Fruit fly (Drosophila melanogaster) whole organism, pupa: Measurements from ENCODE around the gene Cpr64Ab.

Experiments used
- CG10348 ChIP-seq: fragments of 200-800 bp; sonication (Bioruptor generic); IDR thresholded peaks from 2 replicates; pipeline ENCODE4 v1.3.6; 2022; ENCODE audit warnings: missing biosample characterization, missing genetic modification characterization
- CG12605 ChIP-seq: fragments of 200-800 bp; sonication (Bioruptor generic); IDR thresholded peaks from 2 replicates; pipeline ENCODE4 v1.3.6; 2022; ENCODE audit warnings: missing biosample characterization, missing genetic modification characterization
- CG13204 ChIP-seq: fragments of 200-800 bp; sonication (Bioruptor generic); optimal IDR thresholded peaks from 2 replicates; lab custom pipeline; 2018; ENCODE audit warnings: missing biosample characterization, mild to moderate bottlenecking, missing genetic modification characterization, moderate library complexity
- CG14655 ChIP-seq: fragments of 200-800 bp; sonication (Bioruptor generic); optimal IDR thresholded peaks from 3 replicates; lab custom pipeline; 2017; ENCODE audit warnings: mild to moderate bottlenecking, missing biosample characterization, missing genetic modification reagents, missing genetic modification characterization
- CG15710 ChIP-seq: fragments of 200-800 bp; sonication (Bioruptor generic); optimal IDR thresholded peaks from 2 replicates; lab custom pipeline; 2018; ENCODE audit warnings: missing biosample characterization, mild to moderate bottlenecking, missing genetic modification characterization, moderate library complexity
- CG17806 ChIP-seq: fragments of 200-800 bp; sonication (Bioruptor generic); optimal IDR thresholded peaks from 2 replicates; lab custom pipeline; 2018; ENCODE audit warnings: missing biosample characterization, mild to moderate bottlenecking, missing genetic modification characterization, moderate library complexity
- CG32121 ChIP-seq: fragments of 200-800 bp; sonication (Bioruptor generic); IDR thresholded peaks from 2 replicates; pipeline ENCODE4 v1.3.6; 2022; ENCODE audit warnings: missing biosample characterization, missing genetic modification characterization
- CG34367 ChIP-seq: fragments of 200-800 bp; sonication (Bioruptor generic); optimal IDR thresholded peaks from 2 replicates; lab custom pipeline; 2018; ENCODE audit warnings: missing biosample characterization, mild to moderate bottlenecking, missing genetic modification characterization
- CG4496 ChIP-seq: fragments of 200-800 bp; sonication (Bioruptor generic); IDR thresholded peaks from 3 replicates; pipeline ENCODE4 v1.3.6; 2022; ENCODE audit warnings: missing biosample characterization, missing genetic modification characterization
- CG8159 ChIP-seq: fragments of 200-800 bp; sonication (Bioruptor generic); optimal IDR thresholded peaks from 3 replicates; lab custom pipeline; 2018; ENCODE audit warnings: missing biosample characterization, mild to moderate bottlenecking, missing genetic modification characterization, moderate library complexity
- CG8301 ChIP-seq: fragments of 200-800 bp; sonication (Bioruptor generic); optimal IDR thresholded peaks from 2 replicates; lab custom pipeline; 2018; ENCODE audit warnings: missing biosample characterization, mild to moderate bottlenecking, missing genetic modification characterization
- CG9948 ChIP-seq: fragments of 200-800 bp; sonication (Bioruptor generic); optimal IDR thresholded peaks from 2 replicates; lab custom pipeline; 2018; ENCODE audit warnings: missing biosample characterization, mild to moderate bottlenecking, missing genetic modification characterization, moderate library complexity
- D1 ChIP-seq: fragments of 200-800 bp; sonication (Bioruptor generic); optimal IDR thresholded peaks from 2 replicates; lab custom pipeline; 2018; ENCODE audit warnings: missing biosample characterization, mild to moderate bottlenecking, missing genetic modification characterization, moderate library complexity
- EcR ChIP-seq: fragments of 200-800 bp; sonication (Bioruptor generic); optimal IDR thresholded peaks from 3 replicates; lab custom pipeline; 2019; ENCODE audit warnings: missing biosample characterization, missing genetic modification characterization, mild to moderate bottlenecking, moderate library complexity, missing genetic modification reagents
- Ets98B ChIP-seq: fragments of 200-800 bp; sonication (Bioruptor generic); IDR thresholded peaks from 2 replicates; pipeline ENCODE4 v1.3.6; 2022; ENCODE audit warnings: missing biosample characterization, missing genetic modification characterization
- Pif1A ChIP-seq: fragments of 200-800 bp; sonication (Bioruptor generic); optimal IDR thresholded peaks from 3 replicates; lab custom pipeline; 2016; ENCODE audit warnings: missing biosample characterization, missing genetic modification characterization
- Pif1B ChIP-seq: fragments of 200-800 bp; sonication (Bioruptor generic); optimal IDR thresholded peaks from 3 replicates; lab custom pipeline; 2016; ENCODE audit warnings: missing biosample characterization, missing genetic modification characterization
- Snoo ChIP-seq: fragments of 200-800 bp; sonication (Bioruptor generic); optimal IDR thresholded peaks from 3 replicates; lab custom pipeline; 2017; ENCODE audit warnings: missing biosample characterization, mild to moderate bottlenecking, missing genetic modification characterization, inconsistent platforms
- fd96Ca ChIP-seq: fragments of 200-800 bp; sonication (Bioruptor generic); IDR thresholded peaks from 3 replicates; pipeline ENCODE4 v1.3.6; 2022; ENCODE audit warnings: missing biosample characterization, missing genetic modification characterization
- gl ChIP-seq: fragments of 200-800 bp; sonication (Bioruptor generic); optimal IDR thresholded peaks from 2 replicates; lab custom pipeline; 2018; ENCODE audit warnings: missing biosample characterization, mild to moderate bottlenecking, missing genetic modification characterization
- rn ChIP-seq: fragments of 200-800 bp; sonication (Bioruptor generic); IDR thresholded peaks from 2 replicates; pipeline ENCODE4 v1.3.6; 2022; ENCODE audit warnings: missing biosample characterization, missing genetic modification characterization

The Cpr64Ab gene

DNA sequence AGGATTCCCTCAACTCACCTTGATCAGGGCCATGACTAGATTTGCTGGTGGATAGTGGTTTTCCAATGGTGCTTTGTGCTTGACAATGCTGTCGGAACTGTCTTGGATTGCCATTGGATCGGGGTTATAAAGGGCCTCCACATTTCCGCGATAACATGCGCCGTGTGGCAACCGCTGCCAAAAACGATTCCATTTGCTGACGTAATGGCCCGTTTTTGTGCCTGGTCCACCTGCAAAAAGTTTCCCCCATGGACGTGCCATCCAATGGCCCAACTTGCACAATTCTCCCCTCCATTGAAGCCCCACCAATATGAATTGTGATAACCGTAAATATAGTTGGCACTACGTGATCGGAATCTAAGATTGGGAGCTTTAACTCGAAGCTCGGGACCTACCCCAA is at the start of gene Cpr64Ab:
TSS of gene Cpr64Ab (minus strand) at position 101 of the 400 bp plus-strand sequence.
- no peak for TF ChIP-seq fd96Ca
- TF ChIP-seq CG32121 (GFP tag; lab: Robert Waterston, UW) = no peak
- no peak for TF ChIP-seq CG34367 (tag; lab: Kevin White, UChicago)
- no peak for TF ChIP-seq Pif1A (GFP tag; lab: Kevin White, UChicago)
- no peak for TF ChIP-seq CG12605 (GFP tag; lab: Robert Waterston, UW)
- TF ChIP-seq Snoo (tag; lab: Kevin White, UChicago) = no peak
- TF ChIP-seq CG8159 (tag; lab: Kevin White, UChicago) = no peak
- TF ChIP-seq gl (tag; lab: Kevin White, UChicago) = no peak
- no peak for TF ChIP-seq CG14655 (GFP tag; lab: Kevin White, UChicago)
- no peak for TF ChIP-seq Ets98B
- no peak for TF ChIP-seq CG9948 (tag; lab: Kevin White, UChicago)
- no peak for TF ChIP-seq CG10348
- no peak for TF ChIP-seq CG4496 (GFP tag; lab: Robert Waterston, UW)
- TF ChIP-seq CG13204 (GFP tag; lab: Kevin White, UChicago) = no peak
- no peak for TF ChIP-seq CG17806 (tag; lab: Kevin White, UChicago)
- TF ChIP-seq Pif1B (GFP tag; lab: Kevin White, UChicago) = no peak
- TF ChIP-seq D1 (tag; lab: Kevin White, UChicago) = no peak
- TF ChIP-seq CG8301 = no peak
- TF ChIP-seq, all 21 proteins: peak for 0

DNA sequence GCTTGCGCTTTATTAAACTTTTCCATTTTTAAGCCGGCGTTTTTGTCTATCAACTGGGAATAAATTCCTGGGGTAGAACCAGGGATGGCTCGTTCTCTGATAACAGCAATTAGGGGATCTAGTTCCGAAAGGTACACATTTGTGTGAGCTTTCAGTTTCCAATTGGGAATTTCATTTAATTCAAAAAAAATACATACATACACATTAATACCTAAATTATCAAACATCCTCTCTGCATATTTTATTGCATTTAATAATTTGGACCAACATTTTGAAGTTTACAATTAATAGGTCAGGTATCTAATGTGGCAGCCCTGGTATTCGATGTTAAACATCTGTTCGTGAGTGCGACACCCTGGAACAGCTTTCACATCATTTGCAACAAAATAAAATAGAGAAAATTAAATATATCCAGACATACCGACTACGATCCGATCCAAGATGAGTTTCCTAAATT is 47.8 kb upstream of the Cpr64Ab start, which contains the start of the genes CG15011 and CG1309:
TSS of gene CG15011 (minus strand) at position 51 of the 457 bp plus-strand sequence.
TSS of gene CG1309 (plus strand) at position 329 of the 457 bp plus-strand sequence.
- TF ChIP-seq CG12605 (GFP tag; lab: Robert Waterston, UW) (no peak), CG8159 (tag; lab: Kevin White, UChicago) (peak; percentile 80), CG14655 (GFP tag; lab: Kevin White, UChicago) (no peak), CG32121 (GFP tag; lab: Robert Waterston, UW) (peak; percentile 66), CG8301 (peak; percentile 63), Snoo (tag; lab: Kevin White, UChicago) (peak; percentile 68), rn (GFP tag; lab: Robert Waterston, UW) (no peak), CG34367 (tag; lab: Kevin White, UChicago) (peak; percentile 61), CG10348 (no peak), CG9948 (tag; lab: Kevin White, UChicago) (peak; percentile 69), CG15710 (tag; lab: Kevin White, UChicago) (peak; percentile 77), D1 (tag; lab: Kevin White, UChicago) (no peak), EcR (GFP tag; lab: Kevin White, UChicago) (peak; percentile 34), Pif1B (GFP tag; lab: Kevin White, UChicago) (no peak), CG13204 (GFP tag; lab: Kevin White, UChicago) (no peak), Ets98B (peak; percentile 47; the same call in 1 of the 2 replicates), fd96Ca (no peak), CG17806 (tag; lab: Kevin White, UChicago) (peak; percentile 70), Pif1A (GFP tag; lab: Kevin White, UChicago) (no peak), CG4496 (GFP tag; lab: Robert Waterston, UW) (peak; percentile 82), gl (tag; lab: Kevin White, UChicago) (peak; percentile 31)

DNA sequence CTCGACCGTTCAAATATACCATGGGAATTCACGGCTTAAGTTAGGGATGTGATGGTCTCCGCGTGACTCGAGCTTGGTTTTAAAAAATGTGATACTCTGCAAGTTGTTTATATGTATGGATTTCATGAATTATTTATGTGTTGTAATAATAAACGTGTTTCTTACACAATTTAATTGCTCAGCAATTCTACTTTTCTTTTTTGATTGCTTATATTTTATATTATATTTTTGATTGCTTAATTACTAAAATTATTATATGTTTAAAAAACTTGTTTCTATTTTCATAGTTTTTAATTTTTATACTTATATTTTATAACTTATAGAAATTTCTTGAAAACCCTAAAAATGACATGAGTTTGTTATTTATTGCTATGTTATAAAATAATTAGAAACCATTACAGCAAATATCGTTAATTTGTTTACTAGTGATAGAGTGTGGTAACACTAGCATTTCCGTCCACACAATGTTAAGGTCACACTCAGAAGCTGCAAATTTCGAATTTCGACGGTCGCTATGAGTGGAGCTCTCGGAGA is 43.0 kb upstream of the Cpr64Ab start, which contains the start of the genes ago and CG1265:
TSS of gene ago (minus strand) at position 6 of the 534 bp plus-strand sequence.
TSS of gene CG1265 (plus strand) at position 476 of the 534 bp plus-strand sequence.
- TF ChIP-seq Snoo (tag; lab: Kevin White, UChicago) (peak; percentile 37), CG32121 (GFP tag; lab: Robert Waterston, UW) (no peak), CG17806 (tag; lab: Kevin White, UChicago) (peak; percentile 20), CG8159 (tag; lab: Kevin White, UChicago) (peak; percentile 39), Pif1A (GFP tag; lab: Kevin White, UChicago) (no peak), CG12605 (GFP tag; lab: Robert Waterston, UW) (no peak), CG8301 (no peak), D1 (tag; lab: Kevin White, UChicago) (no peak), CG4496 (GFP tag; lab: Robert Waterston, UW) (peak; percentile 20; the same call in 2 of the 3 replicates), gl (tag; lab: Kevin White, UChicago) (no peak), Pif1B (GFP tag; lab: Kevin White, UChicago) (no peak), Ets98B (0 out of 2 replicates have a peak, but pooled peaks have one; percentile 1), CG9948 (tag; lab: Kevin White, UChicago) (peak; percentile 6), rn (GFP tag; lab: Robert Waterston, UW) (no peak), CG14655 (GFP tag; lab: Kevin White, UChicago) (no peak), CG13204 (GFP tag; lab: Kevin White, UChicago) (no peak), CG15710 (tag; lab: Kevin White, UChicago) (peak; percentile 44), CG10348 (no peak), EcR (GFP tag; lab: Kevin White, UChicago) (no peak), CG34367 (tag; lab: Kevin White, UChicago) (no peak), fd96Ca (no peak)

DNA sequence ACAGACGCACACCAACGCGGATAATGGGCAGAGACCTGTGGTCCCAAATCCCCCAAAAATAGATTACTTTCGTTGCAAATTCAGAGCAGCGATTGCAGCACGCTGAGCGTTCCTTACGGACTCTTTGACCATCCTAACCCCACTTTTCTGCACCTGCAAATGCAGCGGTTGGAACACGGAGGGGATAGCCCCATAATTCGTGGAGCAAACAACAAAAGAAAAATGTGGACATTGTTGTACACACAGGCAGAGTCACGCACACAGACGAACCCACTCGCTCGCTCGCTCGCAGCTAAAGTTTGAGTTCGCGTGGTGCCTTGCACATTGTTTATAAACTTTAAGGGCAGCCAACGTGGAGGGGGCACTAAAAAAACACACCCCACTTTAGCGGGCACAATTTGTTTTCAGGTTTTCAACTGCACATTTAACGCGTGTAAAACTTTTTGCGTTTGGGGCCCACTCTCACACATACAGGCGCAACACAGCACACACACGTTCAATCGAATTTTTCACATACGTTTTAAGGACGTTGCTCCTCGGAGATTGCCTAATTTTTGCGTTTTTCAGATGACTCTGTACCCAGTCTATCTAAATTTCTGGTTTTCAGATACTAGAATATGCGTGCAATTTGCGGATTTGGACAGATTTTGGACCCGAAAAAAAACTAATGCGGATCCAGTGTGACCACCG is 42.4 kb upstream of the Cpr64Ab start:
- TF ChIP-seq fd96Ca (0 out of 3 replicates have a peak, but pooled peaks have one; percentile 10), CG15710 (tag; lab: Kevin White, UChicago) (no peak), Snoo (tag; lab: Kevin White, UChicago) (no peak), Ets98B (peak; percentile 6; the same call in 1 of the 2 replicates)
- TF ChIP-seq, all 21 proteins: peak for 2
